Worm (Caenorhabditis elegans): ENCODE data around the gene dhs-5.

- no peak for TF ChIP-seq tbx-11 (GFP tag; IDR thresholded peaks at IDR 0.05)
- no peak for TF ChIP-seq ama-1 (optimal IDR thresholded peaks at IDR 0.05)
- TF ChIP-seq F13C5.2 (tag; optimal IDR thresholded peaks at IDR 0.05): no peak
- TF ChIP-seq hnd-1 (tag; optimal IDR thresholded peaks at IDR 0.05): no peak
- no peak for TF ChIP-seq ceh-36 (tag; optimal IDR thresholded peaks at IDR 0.05)
- no peak for TF ChIP-seq hmg-4 (GFP tag; optimal IDR thresholded peaks at IDR 0.05)
Observed at ce11 chrII:5478318-5478717, 24.7 kb downstream of the dhs-5 start, which contains the start of gene F56D1.1.

All from whole organism, early embryonic.